Fruit fly (Drosophila melanogaster) whole organism, embryonic: ENCODE measurements around the gene CG5346.

Source experiments
- Antp ChIP-seq: fragments of 200-800 bp; sonication (Bioruptor generic); optimal IDR thresholded peaks from 3 replicates; lab custom pipeline; 2016; ENCODE audit warnings: missing biosample characterization, missing genetic modification characterization
- Asciz ChIP-seq: fragments of 200-800 bp; sonication (Bioruptor generic); optimal IDR thresholded peaks from 2 replicates; lab custom pipeline; 2017; ENCODE audit warnings: missing biosample characterization, mild to moderate bottlenecking, missing genetic modification characterization, missing genetic modification reagents
- Blimp-1 ChIP-seq: fragments of 200-800 bp; sonication (Bioruptor generic); optimal IDR thresholded peaks from 3 replicates; lab custom pipeline; 2018; ENCODE audit warnings: missing biosample characterization, missing genetic modification characterization, mild to moderate bottlenecking, moderate library complexity, missing genetic modification reagents
- CG11398 ChIP-seq: fragments of 200-800 bp; sonication (Bioruptor generic); optimal IDR thresholded peaks from 2 replicates; lab custom pipeline; 2016; ENCODE audit warnings: missing biosample characterization, missing genetic modification characterization
- CG12155 ChIP-seq: fragments of 200-800 bp; sonication (Bioruptor generic); optimal IDR thresholded peaks from 3 replicates; lab custom pipeline; 2016; ENCODE audit warnings: missing biosample characterization, missing genetic modification characterization
- CG13123 ChIP-seq: fragments of 200-800 bp; sonication (Bioruptor generic); optimal IDR thresholded peaks from 2 replicates; lab custom pipeline; 2016; ENCODE audit warnings: missing biosample characterization, missing genetic modification characterization
- CG13424 ChIP-seq: fragments of 200-800 bp; sonication (Bioruptor generic); optimal IDR thresholded peaks from 2 replicates; lab custom pipeline; 2019; ENCODE audit warnings: missing biosample characterization, mild to moderate bottlenecking, missing genetic modification characterization, moderate library complexity
- CG16779 ChIP-seq: fragments of 200-800 bp; sonication (Bioruptor generic); IDR thresholded peaks from 2 replicates; pipeline ENCODE4 v1.3.6; 2022; ENCODE audit warnings: missing biosample characterization, missing genetic modification characterization
- CG18011 ChIP-seq: fragments of 200-800 bp; sonication (Bioruptor generic); optimal IDR thresholded peaks from 2 replicates; lab custom pipeline; 2017; ENCODE audit warnings: missing biosample characterization, missing genetic modification characterization, mild to moderate bottlenecking, moderate library complexity, missing genotype
- CG2875 ChIP-seq: fragments of 200-800 bp; sonication (Bioruptor generic); optimal IDR thresholded peaks from 2 replicates; lab custom pipeline; 2017; ENCODE audit warnings: missing biosample characterization, mild to moderate bottlenecking, missing genetic modification characterization, missing genetic modification reagents
- CG43689 ChIP-seq: fragments of 200-800 bp; sonication (Bioruptor generic); IDR thresholded peaks from 2 replicates; pipeline ENCODE4 v1.3.6; 2022; ENCODE audit warnings: missing biosample characterization, missing genetic modification characterization
- CG6654 ChIP-seq: fragments of 200-800 bp; sonication (Bioruptor generic); optimal IDR thresholded peaks from 2 replicates; lab custom pipeline; 2017; ENCODE audit warnings: missing biosample characterization, mild to moderate bottlenecking, missing genetic modification characterization
- CG7839 ChIP-seq: fragments of 200-800 bp; sonication (Bioruptor generic); optimal IDR thresholded peaks from 3 replicates; lab custom pipeline; 2018; ENCODE audit warnings: missing biosample characterization, mild to moderate bottlenecking, missing genetic modification characterization, moderate library complexity
- CG8359 ChIP-seq: fragments of 200-800 bp; sonication (Bioruptor generic); optimal IDR thresholded peaks from 2 replicates; lab custom pipeline; 2017; ENCODE audit warnings: missing biosample characterization, mild to moderate bottlenecking, missing genetic modification characterization, borderline replicate concordance
- CG8388 ChIP-seq: fragments of 200-800 bp; sonication (Bioruptor generic); optimal IDR thresholded peaks from 2 replicates; lab custom pipeline; 2019; ENCODE audit warnings: missing biosample characterization, mild to moderate bottlenecking, missing genetic modification characterization, moderate library complexity
- Dip3 ChIP-seq: fragments of 200-800 bp; sonication (Bioruptor generic); optimal IDR thresholded peaks from 3 replicates; lab custom pipeline; 2016; ENCODE audit warnings: missing biosample characterization, missing genetic modification characterization
- Gsc ChIP-seq: fragments of 200-800 bp; sonication (Bioruptor generic); IDR thresholded peaks from 2 replicates; pipeline ENCODE4 v1.3.6; 2022; ENCODE audit warnings: missing biosample characterization, missing genetic modification characterization
- Hr78 ChIP-seq, 2 experiments: fragments of 200-800 bp in 1 of 2; fragments of >200 bp in 1 of 2; sonication (Bioruptor generic) in 1 of 2; optimal IDR thresholded peaks; 2 replicates each; lab custom pipeline; 2017 to 2019; ENCODE audit warnings: missing biosample characterization in 2 of 2, missing genetic modification characterization in 2 of 2, mild to moderate bottlenecking in 1 of 2, moderate library complexity in 1 of 2
- Meics ChIP-seq: fragments of 200-800 bp; sonication (Bioruptor generic); optimal IDR thresholded peaks from 2 replicates; lab custom pipeline; 2017; ENCODE audit warnings: missing biosample characterization, mild to moderate bottlenecking, missing genetic modification characterization
- Nf-YB ChIP-seq: fragments of 200-800 bp; sonication (Bioruptor generic); optimal IDR thresholded peaks from 3 replicates; lab custom pipeline; 2019; ENCODE audit warnings: missing biosample characterization, mild to moderate bottlenecking, missing genetic modification characterization, moderate library complexity
- Pdp1 ChIP-seq, 2 experiments: fragments of 200-800 bp; sonication (Bioruptor generic); optimal IDR thresholded peaks; 3 replicates each; lab custom pipeline; 2016; ENCODE audit warnings: missing biosample characterization in 2 of 2, missing genetic modification characterization in 2 of 2, mild to moderate bottlenecking in 1 of 2, moderate library complexity in 1 of 2
- Ravus ChIP-seq: fragments of 200-800 bp; sonication (Bioruptor generic); IDR thresholded peaks from 2 replicates; pipeline ENCODE4 v1.3.6; 2022; ENCODE audit warnings: missing biosample characterization, missing genetic modification characterization
- Rfx ChIP-seq: fragments of 200-800 bp; sonication (Bioruptor generic); IDR thresholded peaks from 2 replicates; pipeline ENCODE4 v1.3.6; 2022; ENCODE audit warnings: missing biosample characterization, missing genetic modification characterization
- Sox102F ChIP-seq: fragments of 200-800 bp; sonication (Bioruptor generic); optimal IDR thresholded peaks from 2 replicates; lab custom pipeline; 2018; ENCODE audit warnings: missing biosample characterization, mild to moderate bottlenecking, missing genetic modification characterization, moderate library complexity
- Tbp ChIP-seq: fragments of >200 bp; optimal IDR thresholded peaks from 2 replicates; lab custom pipeline; 2018; ENCODE audit warnings: missing biosample characterization, missing genetic modification characterization
- bsh ChIP-seq, 2 experiments: fragments of 200-800 bp; sonication (Bioruptor generic); optimal IDR thresholded peaks; 2 replicates each; lab custom pipeline; 2017 to 2018; ENCODE audit warnings: mild to moderate bottlenecking in 2 of 2, missing biosample characterization in 2 of 2, missing genetic modification characterization in 2 of 2, moderate library complexity in 1 of 2
- btn ChIP-seq: fragments of 200-800 bp; sonication (Bioruptor generic); optimal IDR thresholded peaks from 2 replicates; lab custom pipeline; 2016; ENCODE audit warnings: missing biosample characterization, missing genetic modification characterization
- chif ChIP-seq, 2 experiments: fragments of 200-800 bp; sonication (Bioruptor generic); optimal IDR thresholded peaks; 3 replicates each; lab custom pipeline; 2016; ENCODE audit warnings: missing biosample characterization in 2 of 2, missing genetic modification characterization in 2 of 2
- cwo ChIP-seq: fragments of 200-800 bp; sonication (Bioruptor generic); optimal IDR thresholded peaks from 3 replicates; lab custom pipeline; 2017; ENCODE audit warnings: missing biosample characterization, missing genetic modification characterization, mild to moderate bottlenecking, moderate library complexity, missing genetic modification reagents
- dmrt99B ChIP-seq: fragments of 200-800 bp; sonication (Bioruptor generic); optimal IDR thresholded peaks from 2 replicates; lab custom pipeline; 2018; ENCODE audit warnings: missing biosample characterization, mild to moderate bottlenecking, missing genetic modification characterization, moderate library complexity
- gcm ChIP-seq: fragments of 200-800 bp; sonication (Bioruptor generic); optimal IDR thresholded peaks from 2 replicates; lab custom pipeline; 2019; ENCODE audit warnings: missing biosample characterization, mild to moderate bottlenecking, missing genetic modification characterization, moderate library complexity
- grn ChIP-seq: fragments of 200-800 bp; sonication (Bioruptor generic); optimal IDR thresholded peaks from 3 replicates; lab custom pipeline; 2017; ENCODE audit warnings: missing biosample characterization, missing genetic modification characterization
- nerfin-2 ChIP-seq: fragments of 200-800 bp; sonication (Bioruptor generic); IDR thresholded peaks from 2 replicates; pipeline ENCODE4 v1.3.6; 2022; ENCODE audit warnings: missing biosample characterization, missing genetic modification characterization; ENCODE audit not compliant: partially characterized antibody
- nmo ChIP-seq: fragments of 200-800 bp; sonication (Bioruptor generic); optimal IDR thresholded peaks from 2 replicates; lab custom pipeline; 2018; ENCODE audit warnings: missing biosample characterization, mild to moderate bottlenecking, missing genetic modification characterization, moderate library complexity
- oc ChIP-seq: fragments of 200-800 bp; sonication (Bioruptor generic); optimal IDR thresholded peaks from 2 replicates; lab custom pipeline; 2018; ENCODE audit warnings: missing biosample characterization, mild to moderate bottlenecking, missing genetic modification characterization, moderate library complexity
- odd ChIP-seq: fragments of 200-800 bp; sonication (Bioruptor generic); optimal IDR thresholded peaks from 2 replicates; lab custom pipeline; 2017; ENCODE audit warnings: missing biosample characterization, mild to moderate bottlenecking, missing genetic modification characterization
- peb ChIP-seq: fragments of 200-800 bp; sonication (Bioruptor generic); IDR thresholded peaks from 2 replicates; pipeline ENCODE4 v1.3.6; 2022; ENCODE audit warnings: missing biosample characterization, missing genetic modification characterization
- psq ChIP-seq: fragments of 200-800 bp; sonication (Bioruptor generic); optimal IDR thresholded peaks from 2 replicates; lab custom pipeline; 2017; ENCODE audit warnings: missing biosample characterization, missing genetic modification characterization
- sisA ChIP-seq: fragments of 200-800 bp; sonication (Bioruptor generic); IDR thresholded peaks from 2 replicates; pipeline ENCODE4 v1.3.6; 2022; ENCODE audit warnings: missing biosample characterization, missing genetic modification characterization
- twi ChIP-seq: fragments of 200-800 bp; optimal IDR thresholded peaks from 2 replicates; lab custom pipeline; 2019; ENCODE audit warnings: missing biosample characterization, mild to moderate bottlenecking, missing genetic modification characterization, moderate library complexity
- wdn ChIP-seq: fragments of 200-800 bp; sonication (Bioruptor generic); IDR thresholded peaks from 2 replicates; pipeline ENCODE4 v1.3.6; 2022; ENCODE audit warnings: missing biosample characterization, missing genetic modification characterization
- zen2 ChIP-seq: fragments of 200-800 bp; sonication (Bioruptor generic); IDR thresholded peaks from 3 replicates; pipeline ENCODE4 v1.3.6; 2022; ENCODE audit warnings: missing biosample characterization, missing genetic modification characterization; ENCODE audit not compliant: partially characterized antibody

Gene CG5346

dm6 chr3R:22536504-22537423, 8.3 kb upstream of the CG5346 start (continued):
- TF ChIP-seq peb (GFP tag; lab: Robert Waterston, UW) = no peak
- TF ChIP-seq oc (tag; lab: Kevin White, UChicago) = peak; percentile 23
- TF ChIP-seq Antp = no peak
- peak; percentile 36 for TF ChIP-seq Blimp-1
- TF ChIP-seq dmrt99B = peak; percentile 79
- peak; percentile 67 for TF ChIP-seq Sox102F (GFP tag; lab: Kevin White, UChicago)
- peak in 1 of 2 experiments; percentile 1 for TF ChIP-seq Pdp1 (GFP tag; optimal IDR thresholded peaks at IDR 0.05; lab: Kevin White, UChicago)

- TF ChIP-seq psq (GFP tag; lab: Kevin White, UChicago) (no peak), cwo (peak; percentile 71), Asciz (no peak), CG18011 (GFP tag; lab: Kevin White, UChicago) (peak; percentile 68), CG6654 (GFP tag; lab: Kevin White, UChicago) (no peak), zen2 (GFP tag; lab: Robert Waterston, UW) (no peak), CG16779 (GFP tag; lab: Robert Waterston, UW) (no peak)
Measured at dm6 chr3R:22535945-22536344, 7.5 kb upstream of the CG5346 start.

- TF ChIP-seq btn (no peak), nerfin-2 (GFP tag; lab: Robert Waterston, UW) (no peak), Rfx (GFP tag; lab: Robert Waterston, UW) (no peak), wdn (no peak), CG43689 (no peak), chif (GFP tag; optimal IDR thresholded peaks at IDR 0.05; lab: Kevin White, UChicago) (no peak), Ravus (GFP tag; lab: Robert Waterston, UW) (no peak), odd (GFP tag; lab: Kevin White, UChicago) (no peak), gcm (GFP tag; lab: Kevin White, UChicago) (no peak), twi (tag; lab: Kevin White, UChicago) (no peak), CG2875 (GFP tag; lab: Kevin White, UChicago) (no peak)
Measured at dm6 chr3R:22533973-22534931, 5.8 kb upstream of the CG5346 start.

dm6 chr3R:22531801-22532200, 3.3 kb upstream of the CG5346 start, which contains the start of gene CG33093:
Gene CG33093, minus strand, starts transcription at chr3R:22531922.
- no peak for TF ChIP-seq CG8359 (GFP tag; lab: Kevin White, UChicago)
- peak in 1 of 2 experiments; percentile 65 for TF ChIP-seq Hr78 (GFP tag; optimal IDR thresholded peaks at IDR 0.05; lab: Kevin White, UChicago)
- TF ChIP-seq grn (GFP tag; lab: Kevin White, UChicago) = peak; percentile 74
- no peak for TF ChIP-seq CG12155
- TF ChIP-seq Nf-YB = peak; percentile 14
- no peak for TF ChIP-seq Gsc (GFP tag; lab: Robert Waterston, UW)
- TF ChIP-seq CG7839 (tag; lab: Kevin White, UChicago) = no peak
- peak in 1 of 2 experiments; percentile 2 for TF ChIP-seq bsh (GFP tag; optimal IDR thresholded peaks at IDR 0.05; lab: Kevin White, UChicago)
- TF ChIP-seq CG13424 (tag; lab: Kevin White, UChicago) = peak; percentile 7
- no peak for TF ChIP-seq Meics (GFP tag; lab: Kevin White, UChicago)
- no peak for TF ChIP-seq CG8388 (GFP tag; lab: Kevin White, UChicago)
- TF ChIP-seq CG11398 (GFP tag; lab: Kevin White, UChicago) = no peak
- no peak for TF ChIP-seq CG13123 (GFP tag; lab: Kevin White, UChicago)
- TF ChIP-seq Dip3 (GFP tag; lab: Kevin White, UChicago) = no peak
- TF ChIP-seq nmo = no peak
- no peak for TF ChIP-seq Tbp (GFP tag; lab: Kevin White, UChicago)
- no peak for TF ChIP-seq sisA (GFP tag; lab: Robert Waterston, UW)
